Fruit fly (Drosophila melanogaster) whole organism, pupa: ENCODE data around the gene amos.

Experiments
- CG12605 ChIP-seq: fragments of 200-800 bp; sonication (Bioruptor generic); IDR thresholded peaks from 2 replicates; pipeline ENCODE4 v1.3.6; 2022; ENCODE audit warnings: missing biosample characterization, missing genetic modification characterization
- CG13204 ChIP-seq: fragments of 200-800 bp; sonication (Bioruptor generic); optimal IDR thresholded peaks from 2 replicates; lab custom pipeline; 2018; ENCODE audit warnings: missing biosample characterization, mild to moderate bottlenecking, missing genetic modification characterization, moderate library complexity
- CG14655 ChIP-seq: fragments of 200-800 bp; sonication (Bioruptor generic); optimal IDR thresholded peaks from 3 replicates; lab custom pipeline; 2017; ENCODE audit warnings: mild to moderate bottlenecking, missing biosample characterization, missing genetic modification reagents, missing genetic modification characterization

dm6 chr2L:18568715-18569114 lies 28.0 kb downstream of the amos start:
- no peak for TF ChIP-seq CG12605 (GFP tag; lab: Robert Waterston, UW)
- TF ChIP-seq CG14655 (GFP tag; lab: Kevin White, UChicago), result no peak
- TF ChIP-seq CG13204 (GFP tag; lab: Kevin White, UChicago), result no peak
